Worm (Caenorhabditis elegans) whole organism, L1 larva: Measurements from ENCODE around the gene str-28.
"Not testable (repeated sequence)": the region's sequence is repeated elsewhere in the genome, so short reads cannot be mapped to it uniquely, and the experiment has no call there.

Experiments
- egl-27 ChIP-seq, 2 experiments: fragments of 150-350 bp in 1 of 2; sonication (generic microtip); optimal IDR thresholded peaks; 3 replicates each; lab custom pipeline; 2017 to 2018; ENCODE audit warnings: missing biosample characterization in 2 of 2, missing genetic modification characterization in 2 of 2, missing genetic modification reagents in 2 of 2
- sptf-1 ChIP-seq: fragments of 150-350 bp; optimal IDR thresholded peaks from 2 replicates; lab custom pipeline; 2014; ENCODE audit warnings: missing biosample characterization, missing genetic modification characterization
- tbx-2 ChIP-seq: sonication (generic microtip); optimal IDR thresholded peaks from 2 replicates; lab custom pipeline; 2016; ENCODE audit warnings: missing genetic modification characterization, missing compliant biosample characterization
- unc-130 ChIP-seq: fragments of 150-350 bp; optimal IDR thresholded peaks from 2 replicates; lab custom pipeline; 2017; ENCODE audit warnings: missing biosample characterization, missing genetic modification characterization, inconsistent platforms
- ztf-4 ChIP-seq: fragments of 150-350 bp; optimal IDR thresholded peaks from 2 replicates; lab custom pipeline; 2014; ENCODE audit warnings: missing biosample characterization, missing genetic modification characterization

DNA sequence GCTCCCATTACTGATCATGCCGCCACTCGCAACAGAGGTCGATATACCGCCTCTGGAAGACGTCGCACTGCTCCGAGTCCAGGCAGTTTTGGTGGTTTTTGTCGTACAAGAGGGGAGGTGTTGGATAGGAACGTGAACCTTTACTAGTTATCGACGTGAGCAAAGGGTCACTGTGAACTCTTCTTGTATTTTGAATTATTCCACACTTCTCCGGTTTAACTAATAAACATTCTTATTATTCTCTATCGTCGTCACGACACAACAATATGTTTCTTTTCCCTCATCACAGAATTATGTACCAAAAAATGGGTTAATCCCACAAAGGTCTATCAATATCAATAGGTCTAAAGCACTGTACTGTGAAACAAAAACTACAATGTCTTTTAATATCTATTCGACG is 38.8 kb upstream of the str-28 start, which contains the start of gene nhr-171:
- not testable (repeated sequence) for TF ChIP-seq egl-27 (tag; optimal IDR thresholded peaks at IDR 0.05; lab: Kevin White, UChicago); ztf-4; sptf-1 (tag; lab: Kevin White, UChicago); tbx-2 (tag; lab: Kevin White, UChicago); unc-130 (tag; lab: Kevin White, UChicago)
